Worm (Caenorhabditis elegans) whole organism, L1 larva: Measurements from ENCODE around the gene F57B9.3.
A peak's percentile ranks its signal among the peaks of the same experiment; 100 is the strongest.

Source experiments
- C04F5.9 ChIP-seq: sonication (generic microtip); optimal IDR thresholded peaks from 2 replicates; lab custom pipeline; 2016; ENCODE audit warnings: missing genetic modification characterization, missing compliant biosample characterization
- C16A3.4 ChIP-seq: fragments of 150-350 bp; optimal IDR thresholded peaks from 2 replicates; lab custom pipeline; 2014; ENCODE audit warnings: missing biosample characterization, missing genetic modification characterization
- C34B4.2 ChIP-seq: sonication (generic microtip); optimal IDR thresholded peaks from 2 replicates; lab custom pipeline; 2017; ENCODE audit warnings: mild to moderate bottlenecking, missing genetic modification characterization, missing compliant biosample characterization
- Y116A8C.19 ChIP-seq: sonication (generic microtip); optimal IDR thresholded peaks from 2 replicates; lab custom pipeline; 2016; ENCODE audit warnings: missing compliant biosample characterization, missing genetic modification characterization, borderline replicate concordance
- aha-1 ChIP-seq: fragments of 150-350 bp; optimal IDR thresholded peaks from 2 replicates; lab custom pipeline; 2014; ENCODE audit warnings: missing biosample characterization, missing genetic modification characterization
- alr-1 ChIP-seq: fragments of 200-800 bp; sonication (Bioruptor generic); optimal IDR thresholded peaks from 2 replicates; lab custom pipeline; 2018; ENCODE audit warnings: borderline replicate concordance, mild to moderate bottlenecking, missing genetic modification characterization, missing compliant biosample characterization
- ama-1 ChIP-seq: fragments of 150-350 bp; optimal IDR thresholded peaks from 2 replicates; lab custom pipeline; 2014
- blmp-1 ChIP-seq: fragments of 150-350 bp; optimal IDR thresholded peaks from 2 replicates; lab custom pipeline; 2014; ENCODE audit warnings: missing biosample characterization, missing genetic modification characterization
- ceh-63 ChIP-seq: fragments of 200-800 bp; sonication (Bioruptor generic); optimal IDR thresholded peaks from 2 replicates; lab custom pipeline; 2018; ENCODE audit warnings: mild to moderate bottlenecking, missing genetic modification characterization, missing compliant biosample characterization
- ceh-8 ChIP-seq: fragments of 200-800 bp; sonication (Bioruptor generic); optimal IDR thresholded peaks from 2 replicates; lab custom pipeline; 2018; ENCODE audit warnings: mild to moderate bottlenecking, missing genetic modification characterization, moderate library complexity, missing compliant biosample characterization
- ceh-82 ChIP-seq, 3 experiments: fragments of 150-350 bp in 1 of 3; sonication (generic microtip) in 2 of 3; optimal IDR thresholded peaks; 2 replicates each; lab custom pipeline; 2014 to 2017; ENCODE audit warnings: missing biosample characterization in 3 of 3, missing genetic modification characterization in 3 of 3
- ceh-90 ChIP-seq: sonication (generic microtip); optimal IDR thresholded peaks from 2 replicates; lab custom pipeline; 2016; ENCODE audit warnings: missing genetic modification characterization, missing compliant biosample characterization
- ces-1 ChIP-seq: fragments of 150-350 bp; optimal IDR thresholded peaks from 2 replicates; lab custom pipeline; 2014; ENCODE audit warnings: missing biosample characterization, missing genetic modification reagents, missing genetic modification characterization
- dpl-1 ChIP-seq, 3 experiments: fragments of 150-350 bp in 2 of 3; sonication (generic microtip) in 1 of 3; optimal IDR thresholded peaks; 2 replicates each; lab custom pipeline; 2014 to 2017; ENCODE audit warnings: missing biosample characterization in 3 of 3, missing genetic modification characterization in 3 of 3, missing genetic modification reagents in 3 of 3
- dsc-1 ChIP-seq: sonication (generic microtip); optimal IDR thresholded peaks from 2 replicates; lab custom pipeline; 2016; ENCODE audit warnings: mild to moderate bottlenecking, missing genetic modification characterization, missing compliant biosample characterization
- egl-13 ChIP-seq: sonication (generic microtip); optimal IDR thresholded peaks from 2 replicates; lab custom pipeline; 2016; ENCODE audit warnings: missing genotype, missing genetic modification reagents, missing genetic modification characterization, missing compliant biosample characterization
- ets-5 ChIP-seq: fragments of 200-800 bp; sonication (Bioruptor generic); IDR thresholded peaks from 2 replicates; pipeline ENCODE4 v1.3.6; 2022; ENCODE audit warnings: missing genetic modification characterization, missing compliant biosample characterization
- fkh-4 ChIP-seq: sonication (generic microtip); optimal IDR thresholded peaks from 2 replicates; lab custom pipeline; 2016; ENCODE audit warnings: missing compliant biosample characterization, missing genetic modification characterization, borderline replicate concordance
- fkh-8 ChIP-seq: sonication (generic microtip); optimal IDR thresholded peaks from 2 replicates; lab custom pipeline; 2016; ENCODE audit warnings: mild to moderate bottlenecking, missing genetic modification characterization, missing compliant biosample characterization
- fos-1 ChIP-seq: fragments of 150-350 bp; optimal IDR thresholded peaks from 2 replicates; lab custom pipeline; 2014; ENCODE audit warnings: missing biosample characterization, missing genetic modification characterization
- irx-1 ChIP-seq: sonication (generic microtip); optimal IDR thresholded peaks from 2 replicates; lab custom pipeline; 2016; ENCODE audit warnings: missing genetic modification characterization, missing compliant biosample characterization
- lin-15B ChIP-seq: fragments of 150-350 bp; sonication (generic microtip); optimal IDR thresholded peaks from 3 replicates; lab custom pipeline; 2014; ENCODE audit warnings: missing biosample characterization, missing genetic modification characterization
- lir-3 ChIP-seq: sonication (generic microtip); optimal IDR thresholded peaks from 2 replicates; lab custom pipeline; 2016; ENCODE audit warnings: mild to moderate bottlenecking, missing genetic modification characterization, moderate library complexity, missing compliant biosample characterization; ENCODE audit not compliant: poor library complexity
- lsy-2 ChIP-seq, 2 experiments: fragments of 150-350 bp; optimal IDR thresholded peaks; 2 replicates each; lab custom pipeline; 2014; ENCODE audit warnings: missing biosample characterization in 2 of 2, missing genetic modification characterization in 2 of 2
- mep-1 ChIP-seq: fragments of 150-350 bp; optimal IDR thresholded peaks from 2 replicates; lab custom pipeline; 2014; ENCODE audit warnings: missing biosample characterization, missing genetic modification characterization
- nhr-11 ChIP-seq: fragments of 150-350 bp; optimal IDR thresholded peaks from 2 replicates; lab custom pipeline; 2014; ENCODE audit warnings: missing biosample characterization, missing genetic modification characterization
- nhr-20 ChIP-seq: sonication (generic microtip); optimal IDR thresholded peaks from 2 replicates; lab custom pipeline; 2016; ENCODE audit warnings: mild to moderate bottlenecking, missing genetic modification characterization, missing compliant biosample characterization
- nhr-237 ChIP-seq: fragments of 150-350 bp; optimal IDR thresholded peaks from 2 replicates; lab custom pipeline; 2014; ENCODE audit warnings: missing biosample characterization, missing genetic modification characterization
- nhr-28 ChIP-seq: fragments of 150-350 bp; optimal IDR thresholded peaks from 2 replicates; lab custom pipeline; 2014; ENCODE audit warnings: missing biosample characterization, missing genetic modification characterization
- nhr-47 ChIP-seq: sonication (generic microtip); optimal IDR thresholded peaks from 2 replicates; lab custom pipeline; 2016; ENCODE audit warnings: mild to moderate bottlenecking, missing genetic modification characterization, moderate library complexity, missing compliant biosample characterization
- nhr-77 ChIP-seq: fragments of 150-350 bp; optimal IDR thresholded peaks from 2 replicates; lab custom pipeline; 2014; ENCODE audit warnings: missing biosample characterization, missing genetic modification characterization
- nhr-84 ChIP-seq: sonication (generic microtip); optimal IDR thresholded peaks from 2 replicates; lab custom pipeline; 2017; ENCODE audit warnings: missing biosample characterization, missing genetic modification characterization
- nhr-90 ChIP-seq: sonication (generic microtip); optimal IDR thresholded peaks from 2 replicates; lab custom pipeline; 2016; ENCODE audit warnings: mild to moderate bottlenecking, missing genetic modification characterization, missing compliant biosample characterization; ENCODE audit not compliant: poor library complexity
- pag-3 ChIP-seq: sonication (generic microtip); optimal IDR thresholded peaks from 2 replicates; lab custom pipeline; 2017; ENCODE audit warnings: missing genetic modification characterization, mild to moderate bottlenecking, missing compliant biosample characterization, antibody characterized with exemption, borderline replicate concordance; ENCODE audit not compliant: insufficient read depth
- pqm-1 ChIP-seq: sonication (generic microtip); optimal IDR thresholded peaks from 3 replicates; lab custom pipeline; 2017; ENCODE audit warnings: missing biosample characterization, missing genetic modification characterization
- snpc-4 ChIP-seq: fragments of 150-350 bp; optimal IDR thresholded peaks from 2 replicates; lab custom pipeline; 2014; ENCODE audit warnings: missing biosample characterization, missing genetic modification characterization
- sox-4 ChIP-seq: sonication (generic microtip); optimal IDR thresholded peaks from 2 replicates; lab custom pipeline; 2016; ENCODE audit warnings: missing genetic modification characterization, missing compliant biosample characterization
- sptf-1 ChIP-seq: fragments of 150-350 bp; optimal IDR thresholded peaks from 2 replicates; lab custom pipeline; 2014; ENCODE audit warnings: missing biosample characterization, missing genetic modification characterization
- swsn-7 ChIP-seq: sonication (generic microtip); optimal IDR thresholded peaks from 2 replicates; lab custom pipeline; 2016; ENCODE audit warnings: missing genetic modification characterization, missing compliant biosample characterization
- tbx-2 ChIP-seq: sonication (generic microtip); optimal IDR thresholded peaks from 2 replicates; lab custom pipeline; 2016; ENCODE audit warnings: missing genetic modification characterization, missing compliant biosample characterization
- unc-30 ChIP-seq: sonication (generic microtip); optimal IDR thresholded peaks from 2 replicates; lab custom pipeline; 2017; ENCODE audit warnings: missing biosample characterization, missing genetic modification characterization
- unc-62 ChIP-seq: fragments of 150-350 bp; optimal IDR thresholded peaks from 2 replicates; lab custom pipeline; 2014; ENCODE audit warnings: missing biosample characterization, missing genetic modification reagents, missing genetic modification characterization
- unc-86 ChIP-seq: sonication (generic microtip); optimal IDR thresholded peaks from 2 replicates; lab custom pipeline; 2016; ENCODE audit warnings: missing genetic modification characterization, missing compliant biosample characterization
- unc-98 ChIP-seq: fragments of 200-800 bp; sonication (Bioruptor generic); IDR thresholded peaks from 2 replicates; pipeline ENCODE4 v1.3.6; 2022; ENCODE audit warnings: missing genetic modification characterization, missing compliant biosample characterization
- vab-15 ChIP-seq: sonication (generic microtip); optimal IDR thresholded peaks from 2 replicates; lab custom pipeline; 2017; ENCODE audit warnings: missing genotype, mild to moderate bottlenecking, missing genetic modification characterization, missing compliant biosample characterization
- xbp-1 ChIP-seq: sonication (generic microtip); optimal IDR thresholded peaks from 2 replicates; lab custom pipeline; 2016; ENCODE audit warnings: missing genetic modification characterization, missing compliant biosample characterization
- zip-4 ChIP-seq: fragments of 200-800 bp; sonication (Bioruptor generic); optimal IDR thresholded peaks from 2 replicates; lab custom pipeline; 2018; ENCODE audit warnings: mild to moderate bottlenecking, missing genetic modification characterization, moderate library complexity, missing compliant biosample characterization
- ztf-4 ChIP-seq: fragments of 150-350 bp; optimal IDR thresholded peaks from 2 replicates; lab custom pipeline; 2014; ENCODE audit warnings: missing biosample characterization, missing genetic modification characterization

The F57B9.3 gene

DNA sequence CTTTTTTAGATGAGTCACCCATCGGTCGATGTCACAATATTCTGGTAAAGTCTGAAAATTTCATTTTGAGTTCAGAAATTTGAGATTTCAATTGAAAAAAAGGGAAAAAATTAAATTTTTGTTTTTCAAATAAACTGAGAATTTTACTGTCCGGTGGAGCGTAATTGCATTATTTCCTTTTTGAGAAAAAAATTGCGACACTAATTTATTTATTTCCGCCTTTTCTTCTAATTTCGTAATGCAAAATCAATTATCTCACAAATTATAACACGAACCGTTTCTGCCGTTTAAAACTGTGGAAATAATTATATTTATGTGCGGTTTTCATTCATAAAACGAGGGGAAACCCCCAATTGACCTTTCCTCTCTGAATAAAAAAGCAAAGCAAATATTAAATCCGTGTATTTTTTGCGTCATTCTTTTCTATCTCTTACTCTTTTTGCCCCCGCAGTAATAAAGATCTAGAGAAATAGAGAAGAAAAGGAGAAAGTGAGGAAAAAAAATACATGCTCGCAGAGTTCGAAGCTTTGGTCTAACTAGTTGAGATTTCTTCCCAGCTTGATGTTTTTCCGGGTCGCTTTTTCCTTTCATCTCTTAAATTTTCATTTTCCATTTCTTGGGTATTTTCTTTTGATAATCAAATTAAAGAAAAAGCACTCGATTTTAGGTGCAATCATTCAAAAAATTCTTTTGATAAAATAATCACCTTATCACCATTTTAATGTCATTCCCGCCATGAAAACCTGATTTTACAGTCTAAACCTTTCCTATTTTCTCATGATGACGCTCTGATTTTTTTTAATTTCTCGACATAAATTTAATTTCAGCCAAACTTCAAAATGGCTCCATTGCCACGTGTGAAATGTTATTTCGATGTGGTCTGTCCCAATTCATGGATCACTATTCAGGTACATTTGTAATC is 36.3 kb upstream of the F57B9.3 start, which contains the start of the genes brc-2 and T07E3.3 (continued):
- TF ChIP-seq snpc-4 (no peak), nhr-90 (tag; lab: Kevin White, UChicago) (no peak), blmp-1 (tag; lab: Kevin White, UChicago) (peak; percentile 27), ceh-90 (tag; lab: Kevin White, UChicago) (no peak), pag-3 (tag; lab: Kevin White, UChicago) (no peak), ztf-4 (tag; lab: Kevin White, UChicago) (no peak), sptf-1 (no peak), nhr-237 (tag; lab: Kevin White, UChicago) (no peak), lsy-2 (tag; optimal IDR thresholded peaks at IDR 0.05; lab: Kevin White, UChicago) (peak in 1 of 2 experiments; percentile 54), nhr-20 (no peak), nhr-47 (tag; lab: Kevin White, UChicago) (peak; percentile 1), aha-1 (no peak), xbp-1 (tag; lab: Kevin White, UChicago) (no peak), unc-98 (GFP tag; lab: Robert Waterston, UW) (no peak), dpl-1 (GFP tag; optimal IDR thresholded peaks at IDR 0.05; lab: Kevin White, UChicago) (no peak), fkh-4 (tag; lab: Kevin White, UChicago) (no peak), zip-4 (GFP tag; lab: Kevin White, UChicago) (no peak), sox-4 (tag; lab: Kevin White, UChicago) (no peak), ama-1 (lab: Kevin White, UChicago) (no peak), Y116A8C.19 (tag; lab: Kevin White, UChicago) (no peak), C04F5.9 (no peak), egl-13 (tag; lab: Kevin White, UChicago) (no peak), lin-15B (tag; lab: Kevin White, UChicago) (no peak), vab-15 (tag; lab: Kevin White, UChicago) (no peak), pqm-1 (tag; lab: Kevin White, UChicago) (no peak), dsc-1 (tag; lab: Kevin White, UChicago) (peak; percentile 31), nhr-28 (tag; lab: Kevin White, UChicago) (no peak), unc-30 (no peak), alr-1 (tag; lab: Kevin White, UChicago) (no peak), unc-86 (tag; lab: Kevin White, UChicago) (no peak), swsn-7 (no peak), lir-3 (tag; lab: Kevin White, UChicago) (no peak), ceh-63 (GFP tag; lab: Kevin White, UChicago) (no peak), unc-62 (no peak), nhr-77 (tag; lab: Kevin White, UChicago) (no peak), ets-5 (no peak), nhr-11 (tag; lab: Kevin White, UChicago) (no peak), mep-1 (tag; lab: Kevin White, UChicago) (no peak), ceh-82 (tag; optimal IDR thresholded peaks at IDR 0.05; lab: Kevin White, UChicago) (peak in 1 of 3 experiments; percentile 9), C34B4.2 (tag; lab: Kevin White, UChicago) (no peak), nhr-84 (no peak), tbx-2 (peak; percentile 3), C16A3.4 (tag; lab: Kevin White, UChicago) (no peak), ceh-8 (GFP tag; lab: Kevin White, UChicago) (no peak), irx-1 (no peak), fos-1 (no peak), ces-1 (GFP tag; lab: Kevin White, UChicago) (no peak), fkh-8 (tag; lab: Kevin White, UChicago) (no peak)
